Worm (Caenorhabditis elegans): ENCODE data around the gene R105.5.

Gene R105.5

ce11 chrIV:4613516-4613915 is 22.6 kb upstream of the R105.5 start:
- TF ChIP-seq fos-1 (tag; optimal IDR thresholded peaks at IDR 0.05): no peak
- peak; percentile 24 for TF ChIP-seq lin-11 (tag; optimal IDR thresholded peaks at IDR 0.05)
- TF ChIP-seq nhr-25 (tag; optimal IDR thresholded peaks at IDR 0.05): no peak
- TF ChIP-seq egl-27 (tag; optimal IDR thresholded peaks at IDR 0.05): no peak
- no peak for TF ChIP-seq nhr-11 (tag; optimal IDR thresholded peaks at IDR 0.05)
- no peak for TF ChIP-seq mbf-1 (tag; optimal IDR thresholded peaks at IDR 0.05)

DNA sequence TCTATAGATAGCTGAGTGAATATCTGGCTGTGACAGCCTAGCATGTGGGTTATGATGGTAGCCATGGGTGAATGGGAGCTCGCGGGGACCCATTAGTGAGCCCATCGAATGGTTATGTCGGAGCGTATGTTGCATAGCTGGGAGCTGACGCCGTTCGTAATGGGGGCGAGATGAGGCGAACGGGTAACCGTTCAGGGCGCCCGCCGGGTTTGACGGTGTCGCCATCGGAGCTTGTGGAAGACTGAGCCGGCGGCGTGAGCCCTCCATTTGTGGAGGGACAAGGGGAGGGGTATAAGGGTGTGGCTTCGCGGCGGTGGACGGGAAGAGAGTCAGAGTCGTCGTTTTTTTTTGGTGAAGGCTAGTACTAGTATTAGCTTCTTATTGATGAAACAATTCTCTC is 12.2 kb upstream of the R105.5 start:
- TF ChIP-seq blmp-1 (tag; optimal IDR thresholded peaks at IDR 0.05; ENCODE audit: insufficient read depth) (no peak), aly-2 (tag; optimal IDR thresholded peaks at IDR 0.05) (no peak)

DNA sequence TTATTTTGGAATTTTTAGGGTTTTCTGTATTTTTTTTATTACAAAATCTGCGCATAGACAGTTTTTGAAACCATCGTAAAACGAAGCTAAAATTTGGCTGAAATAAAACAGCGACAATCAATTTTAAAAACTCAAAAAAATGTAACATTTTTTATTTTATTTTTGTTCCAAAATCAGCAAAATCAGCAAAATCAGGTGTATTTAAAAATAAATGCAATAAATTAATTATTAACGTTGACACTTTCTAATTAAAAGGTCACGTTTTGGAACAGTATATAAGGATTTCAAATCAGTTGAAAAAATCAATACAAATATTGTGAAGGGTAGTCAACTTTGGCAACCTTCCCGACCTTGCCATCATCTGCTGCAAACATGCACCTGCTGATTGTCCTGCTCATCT is 2.7 kb upstream of the R105.5 start, which contains the start of gene R105.1:
R105.1 (plus strand) TSS at position 301 of the 400 bp plus-strand sequence.
- no peak for TF ChIP-seq nhr-11 (tag; optimal IDR thresholded peaks at IDR 0.05)
- TF ChIP-seq unc-55 (GFP tag; optimal IDR thresholded peaks at IDR 0.05): no peak
- no peak for TF ChIP-seq unc-39 (tag; optimal IDR thresholded peaks at IDR 0.05)
- TF ChIP-seq nhr-23 (tag; optimal IDR thresholded peaks at IDR 0.05): no peak
- TF ChIP-seq nhr-10 (tag; optimal IDR thresholded peaks at IDR 0.05): no peak
- no peak for TF ChIP-seq sma-9 (GFP tag; optimal IDR thresholded peaks at IDR 0.05)
- TF ChIP-seq sma-9 (tag; optimal IDR thresholded peaks at IDR 0.05): no peak

ce11 chrIV:4637840-4638239 is 1.7 kb downstream of the R105.5 start, which contains the start of gene F19C7.8:
Gene F19C7.8 (minus strand): TSS chrIV:4638095.
- no peak for TF ChIP-seq nhr-129 (tag; optimal IDR thresholded peaks at IDR 0.05)
- no peak for TF ChIP-seq aly-2 (tag; optimal IDR thresholded peaks at IDR 0.05)
- no peak for TF ChIP-seq crh-2 (tag; optimal IDR thresholded peaks at IDR 0.05)
- no peak for TF ChIP-seq nhr-10 (tag; optimal IDR thresholded peaks at IDR 0.05)
- TF ChIP-seq mbf-1 (tag; optimal IDR thresholded peaks at IDR 0.05): no peak
- TF ChIP-seq ztf-11 (tag; optimal IDR thresholded peaks at IDR 0.05): no peak
- TF ChIP-seq lin-39 (tag; optimal IDR thresholded peaks at IDR 0.05): no peak
- no peak for TF ChIP-seq ama-1 (optimal IDR thresholded peaks at IDR 0.05)
- TF ChIP-seq sma-9 (GFP tag; optimal IDR thresholded peaks at IDR 0.05): peak; percentile 52
- no peak for TF ChIP-seq sma-9 (tag; optimal IDR thresholded peaks at IDR 0.05)
- no peak for TF ChIP-seq elt-1 (tag; optimal IDR thresholded peaks at IDR 0.05)
- no peak for TF ChIP-seq alr-1 (tag; optimal IDR thresholded peaks at IDR 0.05)
- peak; percentile 36 for TF ChIP-seq F13H6.1 (tag; optimal IDR thresholded peaks at IDR 0.05)

DNA sequence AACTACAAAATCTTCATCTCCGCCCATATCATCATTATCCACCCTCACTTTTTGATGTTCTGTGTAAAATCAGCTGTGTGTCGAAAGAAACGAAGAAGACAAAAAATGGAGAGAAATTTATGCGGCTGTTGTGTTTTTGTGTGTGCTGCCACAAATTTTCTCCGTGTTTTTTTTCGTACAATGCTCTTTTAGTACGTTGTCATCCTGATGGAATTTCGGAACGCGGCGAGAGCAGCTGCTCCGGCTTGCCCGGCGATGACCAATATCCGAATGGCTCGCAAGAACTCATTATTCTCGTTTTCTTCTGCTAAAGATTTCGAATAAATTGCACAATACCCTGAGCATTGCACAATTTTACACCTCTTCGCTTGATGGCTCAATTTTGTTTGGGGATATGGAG is 3.3 kb downstream of the R105.5 start:
- no peak for TF ChIP-seq nhr-21 (tag; optimal IDR thresholded peaks at IDR 0.05)
- TF ChIP-seq crh-2 (tag; optimal IDR thresholded peaks at IDR 0.05): no peak
- no peak for TF ChIP-seq ZK546.5 (tag; optimal IDR thresholded peaks at IDR 0.05)
- no peak for TF ChIP-seq ceh-16 (tag; optimal IDR thresholded peaks at IDR 0.05)
- no peak for TF ChIP-seq elt-1 (tag; optimal IDR thresholded peaks at IDR 0.05)
- no peak for TF ChIP-seq lin-11 (tag; optimal IDR thresholded peaks at IDR 0.05)
- no peak for TF ChIP-seq nhr-237 (tag; optimal IDR thresholded peaks at IDR 0.05)
- no peak for TF ChIP-seq nhr-6 (tag; optimal IDR thresholded peaks at IDR 0.05)
- TF ChIP-seq ztf-11 (tag; optimal IDR thresholded peaks at IDR 0.05): no peak
- TF ChIP-seq dmd-4 (tag; optimal IDR thresholded peaks at IDR 0.05): no peak
- no peak for TF ChIP-seq ztf-1 (GFP tag; conservative IDR thresholded peaks at IDR 0.05)
- no peak for TF ChIP-seq sem-4 (tag; optimal IDR thresholded peaks at IDR 0.05)
- TF ChIP-seq snpc-4 (tag; optimal IDR thresholded peaks at IDR 0.05): no peak
- TF ChIP-seq nhr-23 (tag; optimal IDR thresholded peaks at IDR 0.05): no peak
- TF ChIP-seq nhr-129 (tag; optimal IDR thresholded peaks at IDR 0.05): no peak
- TF ChIP-seq mab-5 (tag; optimal IDR thresholded peaks at IDR 0.05): no peak
- TF ChIP-seq lin-39 (tag; optimal IDR thresholded peaks at IDR 0.05): no peak

DNA sequence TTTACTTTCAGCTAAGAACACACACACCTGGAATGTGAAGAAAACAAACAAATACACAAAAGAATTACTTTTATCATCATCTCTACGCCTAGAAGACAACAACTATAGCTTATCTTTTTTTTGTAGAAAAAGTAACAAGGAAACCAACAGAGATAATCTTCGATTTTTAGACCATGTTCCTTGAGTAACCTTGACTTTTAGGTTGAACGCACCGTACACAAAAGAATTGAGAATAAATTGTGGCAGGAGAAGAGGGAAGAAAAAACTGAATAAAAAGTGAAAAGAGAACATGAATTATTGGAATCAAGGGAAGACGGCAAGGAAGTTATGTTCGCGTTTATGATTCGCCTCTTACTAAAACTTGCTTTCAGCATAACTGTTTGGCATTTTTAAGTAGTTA is 4.8 kb downstream of the R105.5 start:
- TF ChIP-seq blmp-1 (tag; optimal IDR thresholded peaks at IDR 0.05; ENCODE audit: insufficient read depth) (peak; percentile 85), fos-1 (tag; optimal IDR thresholded peaks at IDR 0.05) (peak; percentile 0), ztf-11 (tag; optimal IDR thresholded peaks at IDR 0.05) (no peak), sma-9 (GFP tag; optimal IDR thresholded peaks at IDR 0.05) (peak; percentile 45), sma-9 (tag; optimal IDR thresholded peaks at IDR 0.05) (no peak)
